Fruit fly (Drosophila melanogaster): ENCODE results near the gene CG13731.

The CG13731 gene

dm6 chr3L:17428779-17429178 is 40.0 kb upstream of the CG13731 start, which contains the start of gene Gorab (continued):
- TF ChIP-seq al (GFP tag; IDR thresholded peaks at IDR 0.05) (peak; percentile 96), CG18599 (GFP tag; optimal IDR thresholded peaks at IDR 0.05) (peak; percentile 80), CG1647 (GFP tag; optimal IDR thresholded peaks at IDR 0.05) (peak; percentile 70), maf-S (GFP tag; optimal IDR thresholded peaks at IDR 0.05) (peak; percentile 27), Bgb (GFP tag; IDR thresholded peaks at IDR 0.05; ENCODE audit: partially characterized antibody) (peak; percentile 56), CG3281 (GFP tag; optimal IDR thresholded peaks at IDR 0.05) (peak; percentile 67), PHDP (tag; optimal IDR thresholded peaks at IDR 0.05) (peak; percentile 84), Atf-2 (GFP tag; optimal IDR thresholded peaks at IDR 0.05) (peak; percentile 77), NK7.1 (GFP tag; optimal IDR thresholded peaks at IDR 0.05) (peak; percentile 40), Six4 (GFP tag; optimal IDR thresholded peaks at IDR 0.05) (peak; percentile 78), sna (GFP tag; IDR thresholded peaks at IDR 0.05; ENCODE audit: partially characterized antibody) (no peak), CG18619 (GFP tag; optimal IDR thresholded peaks at IDR 0.05) (peak; percentile 74), Dfd (GFP tag; optimal IDR thresholded peaks at IDR 0.05) (no peak), CG31224 (GFP tag; IDR thresholded peaks at IDR 0.05) (peak; percentile 89), ci (GFP tag; IDR thresholded peaks at IDR 0.05) (peak; percentile 94), pfk (GFP tag; optimal IDR thresholded peaks at IDR 0.05) (no peak), kay (GFP tag; optimal IDR thresholded peaks at IDR 0.05) (peak; percentile 85), bbx (GFP tag; IDR thresholded peaks at IDR 0.05; ENCODE audit: partially characterized antibody) (peak; percentile 56; the same call in 1 of the 2 replicates), gsb (GFP tag; IDR thresholded peaks at IDR 0.05) (peak; percentile 78), chinmo (GFP tag; IDR thresholded peaks at IDR 0.05; ENCODE audit: partially characterized antibody) (0 out of 4 replicates have a peak, but pooled peaks have one; percentile 5), Ravus (GFP tag; IDR thresholded peaks at IDR 0.05) (peak; percentile 79), ewg (GFP tag; optimal IDR thresholded peaks at IDR 0.05) (peak; percentile 74), bigmax (GFP tag; optimal IDR thresholded peaks at IDR 0.05) (peak; percentile 19), ken (GFP tag; IDR thresholded peaks at IDR 0.05) (peak; percentile 87), CG13624 (GFP tag; optimal IDR thresholded peaks at IDR 0.05) (peak; percentile 77), H2.0 (GFP tag; IDR thresholded peaks at IDR 0.05) (peak; percentile 95), en (GFP tag; optimal IDR thresholded peaks at IDR 0.05) (no peak), phol (tag; optimal IDR thresholded peaks at IDR 0.05) (peak; percentile 93), CG12236 (GFP tag; optimal IDR thresholded peaks at IDR 0.05) (peak; percentile 32), sob (GFP tag; IDR thresholded peaks at IDR 0.05) (peak; percentile 94), sqz (GFP tag; optimal IDR thresholded peaks at IDR 0.05) (peak; percentile 44), Hey (tag; optimal IDR thresholded peaks at IDR 0.05) (peak; percentile 6), gcm2 (GFP tag; optimal IDR thresholded peaks at IDR 0.05) (peak; percentile 45), CG31365 (tag; optimal IDR thresholded peaks at IDR 0.05) (no peak), kah (GFP tag; optimal IDR thresholded peaks at IDR 0.05) (no peak), eve (GFP tag; optimal IDR thresholded peaks at IDR 0.05) (no peak), gt (GFP tag; IDR thresholded peaks at IDR 0.05) (peak; percentile 90), Taf1 (GFP tag; IDR thresholded peaks at IDR 0.05) (peak; percentile 90), gsb-n (tag; optimal IDR thresholded peaks at IDR 0.05) (peak; percentile 52), CG7271 (tag; optimal IDR thresholded peaks at IDR 0.05) (peak; percentile 77), cg (GFP tag; optimal IDR thresholded peaks at IDR 0.05) (peak; percentile 47), CG11560 (tag; IDR thresholded peaks at IDR 0.05) (peak; percentile 93), CG1024 (GFP tag; IDR thresholded peaks at IDR 0.05) (peak; percentile 89), ase (GFP tag; IDR thresholded peaks at IDR 0.05) (peak; percentile 97), Nf-YC (tag; optimal IDR thresholded peaks at IDR 0.05) (peak; percentile 67), CG4617 (GFP tag; optimal IDR thresholded peaks at IDR 0.05; ENCODE audit: borderline replicate concordance) (peak; percentile 84), CG4328 (GFP tag; optimal IDR thresholded peaks at IDR 0.05) (peak; percentile 46), Elba2 (GFP tag; optimal IDR thresholded peaks at IDR 0.05) (peak; percentile 81), CG4730 (GFP tag; IDR thresholded peaks at IDR 0.05) (peak; percentile 94), CG10543 (GFP tag; optimal IDR thresholded peaks at IDR 0.05) (peak; percentile 61), CG9437 (GFP tag; optimal IDR thresholded peaks at IDR 0.05) (peak; percentile 58)
